Worm (Caenorhabditis elegans): Measurements from ENCODE around the gene txt-6.

- no peak for TF ChIP-seq W03F9.2 (tag; optimal IDR thresholded peaks at IDR 0.05)
- no peak for TF ChIP-seq him-1 (tag; optimal IDR thresholded peaks at IDR 0.05)
Measured at ce11 chrV:4637153-4637552, 30.4 kb upstream of the txt-6 start.
